Worm (Caenorhabditis elegans) whole organism, L4 larva: Measurements from ENCODE around the gene C33C12.4.
A peak's percentile ranks its signal among the peaks of the same experiment; 100 is the strongest.

Source experiments
- F10B5.3 ChIP-seq: sonication (generic microtip); optimal IDR thresholded peaks from 2 replicates; lab custom pipeline; 2016; ENCODE audit warnings: mild to moderate bottlenecking, missing genetic modification characterization, missing compliant biosample characterization
- F26F4.8 ChIP-seq: fragments of 200-800 bp; sonication (Bioruptor generic); conservative IDR thresholded peaks from 2 replicates; pipeline ENCODE4 v1.3.6; 2022; ENCODE audit warnings: missing genetic modification characterization, missing compliant biosample characterization
- F37D6.2 ChIP-seq: sonication (generic microtip); optimal IDR thresholded peaks from 2 replicates; lab custom pipeline; 2016; ENCODE audit warnings: mild to moderate bottlenecking, missing genetic modification characterization, missing compliant biosample characterization
- F49E8.2 ChIP-seq: sonication (generic microtip); optimal IDR thresholded peaks from 2 replicates; lab custom pipeline; 2016; ENCODE audit warnings: missing compliant biosample characterization, mild to moderate bottlenecking, missing genetic modification characterization, borderline replicate concordance
- T26A8.4 ChIP-seq: fragments of 200-800 bp; sonication (Bioruptor generic); IDR thresholded peaks from 2 replicates; pipeline ENCODE4 v1.3.6; 2022; ENCODE audit warnings: missing genetic modification characterization, missing compliant biosample characterization
- Y105C5A.15 ChIP-seq: fragments of 200-800 bp; sonication (Bioruptor generic); IDR thresholded peaks from 2 replicates; pipeline ENCODE4 v1.3.6; 2022; ENCODE audit warnings: missing genetic modification characterization, missing compliant biosample characterization
- Y75B8A.6 ChIP-seq: fragments of 200-800 bp; sonication (Bioruptor generic); IDR thresholded peaks from 2 replicates; pipeline ENCODE4 v1.3.6; 2022; ENCODE audit warnings: missing genetic modification reagents, missing genetic modification characterization, missing compliant biosample characterization
- ZK337.2 ChIP-seq: fragments of 200-800 bp; sonication (Bioruptor generic); IDR thresholded peaks from 2 replicates; pipeline ENCODE4 v1.3.6; 2022; ENCODE audit warnings: missing genetic modification reagents, missing genetic modification characterization, missing compliant biosample characterization
- aha-1 ChIP-seq: fragments of 150-350 bp; peaks from one replicate; lab custom pipeline; 2014; ENCODE audit warnings: missing biosample characterization, missing genetic modification characterization
- arid-1 ChIP-seq: fragments of 200-800 bp; sonication (Bioruptor generic); conservative IDR thresholded peaks from 2 replicates; pipeline ENCODE4 v1.3.6; 2022; ENCODE audit warnings: missing genetic modification reagents, missing genetic modification characterization, missing compliant biosample characterization
- attf-4 ChIP-seq: sonication (generic microtip); optimal IDR thresholded peaks from 3 replicates; lab custom pipeline; 2017; ENCODE audit warnings: missing biosample characterization, missing genetic modification characterization
- ceh-20 ChIP-seq: fragments of 200-800 bp; sonication (Bioruptor generic); IDR thresholded peaks from 2 replicates; pipeline ENCODE4 v1.3.6; 2022; ENCODE audit warnings: missing genetic modification reagents, missing genetic modification characterization, missing compliant biosample characterization
- ceh-28 ChIP-seq: fragments of 150-350 bp; optimal IDR thresholded peaks from 2 replicates; lab custom pipeline; 2014; ENCODE audit warnings: missing biosample characterization, missing genetic modification reagents, missing genetic modification characterization
- ceh-32 ChIP-seq: sonication (generic microtip); optimal IDR thresholded peaks from 2 replicates; lab custom pipeline; 2016; ENCODE audit warnings: mild to moderate bottlenecking, missing genetic modification characterization, missing compliant biosample characterization; ENCODE audit not compliant: poor library complexity
- cey-2 ChIP-seq: sonication (generic microtip); optimal IDR thresholded peaks from 3 replicates; lab custom pipeline; 2017; ENCODE audit warnings: missing genetic modification characterization, mild to moderate bottlenecking, missing compliant biosample characterization, antibody characterized with exemption, borderline replicate concordance; ENCODE audit not compliant: insufficient read depth
- daf-16 ChIP-seq, 3 experiments: sonication (generic microtip); optimal IDR thresholded peaks; 2 replicates each; lab custom pipeline; 2016 to 2017; ENCODE audit warnings: missing genetic modification characterization in 3 of 3, missing genetic modification reagents in 3 of 3, mild to moderate bottlenecking in 2 of 3, missing compliant biosample characterization in 2 of 3, missing biosample characterization in 1 of 3, moderate library complexity in 1 of 3
- dmd-6 ChIP-seq: fragments of 200-800 bp; sonication (Bioruptor generic); IDR thresholded peaks from 2 replicates; pipeline ENCODE4 v1.3.6; 2022; ENCODE audit warnings: missing genetic modification reagents, missing genetic modification characterization, missing compliant biosample characterization
- dve-1 ChIP-seq: sonication (generic microtip); optimal IDR thresholded peaks from 2 replicates; lab custom pipeline; 2017; ENCODE audit warnings: antibody characterized with exemption, mild to moderate bottlenecking, missing genetic modification characterization, missing compliant biosample characterization; ENCODE audit not compliant: insufficient read depth
- fkh-10 ChIP-seq: fragments of 150-350 bp; optimal IDR thresholded peaks from 2 replicates; lab custom pipeline; 2014; ENCODE audit warnings: missing biosample characterization, missing genetic modification reagents, missing genetic modification characterization
- gei-8 ChIP-seq: fragments of 200-800 bp; sonication (Bioruptor generic); optimal IDR thresholded peaks from 2 replicates; lab custom pipeline; 2018; ENCODE audit warnings: mild to moderate bottlenecking, missing genetic modification characterization, missing compliant biosample characterization
- hlh-30 ChIP-seq: sonication (generic microtip); optimal IDR thresholded peaks from 2 replicates; lab custom pipeline; 2017; ENCODE audit warnings: antibody characterized with exemption, mild to moderate bottlenecking, missing genetic modification characterization, missing compliant biosample characterization; ENCODE audit not compliant: insufficient read depth
- jun-1 ChIP-seq: fragments of 150-350 bp; optimal IDR thresholded peaks from 2 replicates; lab custom pipeline; 2014; ENCODE audit warnings: missing biosample characterization, missing genetic modification reagents, missing genetic modification characterization
- lin-1 ChIP-seq: fragments of 200-800 bp; sonication (Bioruptor generic); IDR thresholded peaks from 2 replicates; pipeline ENCODE4 v1.3.6; 2022; ENCODE audit warnings: missing genetic modification reagents, missing genetic modification characterization, missing compliant biosample characterization
- lin-39 ChIP-seq: fragments of 150-350 bp; optimal IDR thresholded peaks from 2 replicates; lab custom pipeline; 2014; ENCODE audit warnings: missing biosample characterization, missing genetic modification reagents, missing genetic modification characterization
- lir-3 ChIP-seq: sonication (generic microtip); optimal IDR thresholded peaks from 2 replicates; lab custom pipeline; 2016; ENCODE audit warnings: mild to moderate bottlenecking, missing genetic modification characterization, missing compliant biosample characterization
- lsy-2 ChIP-seq, 2 experiments: fragments of 150-350 bp in 1 of 2; sonication (generic microtip) in 1 of 2; optimal IDR thresholded peaks; 2 replicates each; lab custom pipeline; 2014 to 2017; ENCODE audit warnings: missing biosample characterization in 2 of 2, missing genetic modification characterization in 2 of 2
- madf-9 ChIP-seq: fragments of 200-800 bp; sonication (Bioruptor generic); conservative IDR thresholded peaks from 2 replicates; pipeline ENCODE4 v1.3.6; 2022; ENCODE audit warnings: missing genetic modification reagents, missing genetic modification characterization, missing compliant biosample characterization
- mdl-1 ChIP-seq, 2 experiments: fragments of 150-350 bp in 1 of 2; sonication (generic microtip) in 1 of 2; optimal IDR thresholded peaks; 2 replicates each; lab custom pipeline; 2014 to 2017; ENCODE audit warnings: missing biosample characterization in 2 of 2, missing genetic modification characterization in 2 of 2
- mep-1 ChIP-seq: fragments of 150-350 bp; sonication (generic microtip); optimal IDR thresholded peaks from 3 replicates; lab custom pipeline; 2014; ENCODE audit warnings: missing biosample characterization, missing genetic modification characterization
- mes-2 ChIP-seq: sonication (generic microtip); optimal IDR thresholded peaks from 2 replicates; lab custom pipeline; 2016; ENCODE audit warnings: missing genotype, mild to moderate bottlenecking, missing genetic modification characterization, missing compliant biosample characterization; ENCODE audit not compliant: poor library complexity, severe bottlenecking
- nhr-102 ChIP-seq: sonication (generic microtip); optimal IDR thresholded peaks from 2 replicates; lab custom pipeline; 2016; ENCODE audit warnings: mild to moderate bottlenecking, missing genetic modification characterization, moderate library complexity, missing compliant biosample characterization
- nhr-11 ChIP-seq: fragments of 150-350 bp; optimal IDR thresholded peaks from 2 replicates; lab custom pipeline; 2014; ENCODE audit warnings: missing biosample characterization, missing genetic modification characterization
- nhr-25 ChIP-seq: sonication (generic microtip); optimal IDR thresholded peaks from 2 replicates; lab custom pipeline; 2017; ENCODE audit warnings: missing genetic modification characterization, mild to moderate bottlenecking, missing compliant biosample characterization, antibody characterized with exemption, moderate library complexity, borderline replicate concordance; ENCODE audit not compliant: insufficient read depth
- nhr-42 ChIP-seq: fragments of 200-800 bp; sonication (Bioruptor generic); IDR thresholded peaks from 2 replicates; pipeline ENCODE4 v1.3.6; 2022; ENCODE audit warnings: missing genetic modification characterization, missing compliant biosample characterization
- nhr-48 ChIP-seq: sonication (generic microtip); optimal IDR thresholded peaks from 2 replicates; lab custom pipeline; 2016; ENCODE audit warnings: mild to moderate bottlenecking, missing genetic modification characterization, missing compliant biosample characterization
- nhr-77 ChIP-seq: fragments of 150-350 bp; optimal IDR thresholded peaks from 2 replicates; lab custom pipeline; 2014; ENCODE audit warnings: missing biosample characterization, missing genetic modification characterization
- php-3 ChIP-seq: fragments of 200-800 bp; sonication (Bioruptor generic); IDR thresholded peaks from 2 replicates; pipeline ENCODE4 v1.3.6; 2022; ENCODE audit warnings: missing genetic modification reagents, missing genetic modification characterization, missing compliant biosample characterization
- pqm-1 ChIP-seq: sonication (generic microtip); optimal IDR thresholded peaks from 2 replicates; lab custom pipeline; 2017; ENCODE audit warnings: missing biosample characterization, missing genetic modification characterization
- skn-1 ChIP-seq: fragments of 150-350 bp; optimal IDR thresholded peaks from 2 replicates; lab custom pipeline; 2014; ENCODE audit warnings: missing biosample characterization, missing genetic modification characterization
- unc-39 ChIP-seq: sonication (generic microtip); optimal IDR thresholded peaks from 2 replicates; lab custom pipeline; 2017; ENCODE audit warnings: missing biosample characterization, missing genetic modification characterization
- zfp-3 ChIP-seq: fragments of 200-800 bp; sonication (Bioruptor generic); conservative IDR thresholded peaks from 2 replicates; pipeline ENCODE4 v1.3.6; 2022; ENCODE audit warnings: missing genetic modification reagents, missing genetic modification characterization, missing compliant biosample characterization

C33C12.4 gene

DNA sequence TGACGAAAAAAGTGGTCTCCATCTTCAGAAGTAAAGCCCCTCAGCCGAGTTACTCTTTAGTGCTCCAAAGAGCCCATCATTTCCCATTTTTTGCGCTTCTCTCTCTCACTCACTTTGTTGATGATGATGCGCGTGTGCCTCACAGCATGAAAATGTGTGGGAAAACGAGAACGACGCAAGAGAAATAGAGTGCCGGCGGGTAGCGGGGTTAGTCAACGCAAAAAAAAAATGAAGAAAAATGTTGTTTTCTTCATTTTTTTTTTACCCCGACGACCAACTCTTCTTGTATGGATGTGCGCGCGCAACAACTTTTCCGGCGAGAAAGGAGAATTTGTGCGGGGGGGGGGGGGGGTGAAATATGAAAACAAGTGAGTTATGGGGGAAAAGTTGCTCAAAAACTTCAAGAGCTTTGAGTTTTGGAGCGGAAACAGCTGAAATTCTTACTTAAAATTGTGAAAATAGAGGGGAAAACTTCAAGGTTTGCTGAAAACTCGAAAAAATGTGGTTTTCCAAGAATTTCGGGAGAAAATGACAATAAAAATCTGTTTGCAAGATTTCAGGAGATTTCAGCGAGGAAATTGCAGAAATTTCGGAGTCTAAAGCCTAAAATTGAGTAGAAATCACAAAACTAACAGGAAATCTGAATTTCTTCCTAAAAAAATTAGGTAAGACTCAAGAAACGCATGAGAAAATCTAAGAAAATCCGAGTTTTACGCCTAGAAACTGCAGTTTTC is 31.4 kb upstream of the C33C12.4 start, which contains the start of gene C33C12.1:
Gene C33C12.1 (plus strand): TSS at position 684 of the 734 bp plus-strand sequence.
- TF ChIP-seq mdl-1 (tag; optimal IDR thresholded peaks at IDR 0.05; lab: Kevin White, UChicago) = peak in 1 of 2 experiments; percentile 13
- no peak for TF ChIP-seq nhr-48
- TF ChIP-seq nhr-102 (tag; lab: Kevin White, UChicago) = no peak
- no peak for TF ChIP-seq zfp-3 (GFP tag; lab: Robert Waterston, UW)
- no peak for TF ChIP-seq Y75B8A.6 (GFP tag; lab: Robert Waterston, UW)
- TF ChIP-seq hlh-30 (tag; lab: Kevin White, UChicago) = peak; percentile 16
- no peak for TF ChIP-seq unc-39
- no peak for TF ChIP-seq nhr-42 (GFP tag; lab: Robert Waterston, UW)
- TF ChIP-seq dmd-6 (GFP tag; lab: Robert Waterston, UW) = no peak
- TF ChIP-seq F37D6.2 (tag; lab: Kevin White, UChicago) = no peak
- TF ChIP-seq ceh-28 (tag; lab: Kevin White, UChicago) = no peak
- no peak for TF ChIP-seq php-3 (GFP tag; lab: Robert Waterston, UW)
- no peak for TF ChIP-seq nhr-25
- no peak for TF ChIP-seq F10B5.3 (tag; lab: Kevin White, UChicago)
- no peak for TF ChIP-seq attf-4 (tag; lab: Kevin White, UChicago)
- TF ChIP-seq F49E8.2 (tag; lab: Kevin White, UChicago) = no peak
- TF ChIP-seq lin-1 (GFP tag; lab: Robert Waterston, UW) = no peak
- no peak for TF ChIP-seq F26F4.8 (GFP tag; lab: Robert Waterston, UW)
- TF ChIP-seq lsy-2 (tag; optimal IDR thresholded peaks at IDR 0.05; lab: Kevin White, UChicago) = peak in 1 of 2 experiments; percentile 24
- no peak for TF ChIP-seq ceh-20 (GFP tag; lab: Robert Waterston, UW)
- TF ChIP-seq gei-8 (GFP tag; lab: Kevin White, UChicago) = no peak
- no peak for TF ChIP-seq lir-3 (tag; lab: Kevin White, UChicago)
- TF ChIP-seq fkh-10 = peak; percentile 55
- no peak for TF ChIP-seq pqm-1 (tag; lab: Kevin White, UChicago)
- TF ChIP-seq lin-39 (tag; lab: Kevin White, UChicago) = no peak
- no peak for TF ChIP-seq mep-1 (tag; lab: Kevin White, UChicago)
- no peak for TF ChIP-seq Y105C5A.15 (GFP tag; lab: Robert Waterston, UW)
- no peak for TF ChIP-seq nhr-77 (tag; lab: Kevin White, UChicago)
- no peak for TF ChIP-seq jun-1 (tag; lab: Kevin White, UChicago)
- no peak for TF ChIP-seq T26A8.4 (GFP tag; lab: Robert Waterston, UW)
- no peak for TF ChIP-seq ZK337.2 (GFP tag; lab: Robert Waterston, UW)
- no peak for TF ChIP-seq cey-2 (tag; lab: Kevin White, UChicago)
- no peak for TF ChIP-seq skn-1 (tag; lab: Kevin White, UChicago)
- peak; percentile 64 for TF ChIP-seq aha-1
- no peak for TF ChIP-seq dve-1 (tag; lab: Kevin White, UChicago)
- no peak for TF ChIP-seq ceh-32 (tag; lab: Kevin White, UChicago)
- no peak for TF ChIP-seq daf-16 (GFP tag; optimal IDR thresholded peaks at IDR 0.05; lab: Kevin White, UChicago)
- no peak for TF ChIP-seq daf-16 (tag; optimal IDR thresholded peaks at IDR 0.05; lab: Kevin White, UChicago)
- TF ChIP-seq madf-9 (GFP tag; lab: Robert Waterston, UW) = no peak
- TF ChIP-seq mes-2 (tag; lab: Kevin White, UChicago) = peak; percentile 30
- no peak for TF ChIP-seq arid-1 (GFP tag; lab: Robert Waterston, UW)
- TF ChIP-seq nhr-11 (tag; lab: Kevin White, UChicago) = no peak
